Worm (Caenorhabditis elegans) whole organism, late embryonic: ENCODE data around the gene lgc-19.

Experiments used
- C08G9.2 ChIP-seq: sonication (generic microtip); optimal IDR thresholded peaks from 2 replicates; lab custom pipeline; 2016; ENCODE audit warnings: mild to moderate bottlenecking, missing genetic modification characterization, moderate library complexity, missing compliant biosample characterization
- F13H6.1 ChIP-seq: sonication (generic microtip); optimal IDR thresholded peaks from 2 replicates; lab custom pipeline; 2016; ENCODE audit warnings: missing genetic modification characterization, missing compliant biosample characterization
- K09A11.1 ChIP-seq: sonication (generic microtip); optimal IDR thresholded peaks from 2 replicates; lab custom pipeline; 2017; ENCODE audit warnings: antibody characterized with exemption, mild to moderate bottlenecking, missing genetic modification characterization, missing compliant biosample characterization; ENCODE audit not compliant: insufficient read depth
- T23F11.4 ChIP-seq: fragments of 200-800 bp; sonication (Bioruptor generic); optimal IDR thresholded peaks from 2 replicates; lab custom pipeline; 2018; ENCODE audit warnings: mild to moderate bottlenecking, missing genetic modification characterization, missing compliant biosample characterization
- ahr-1 ChIP-seq: sonication (generic microtip); optimal IDR thresholded peaks from 2 replicates; lab custom pipeline; 2016; ENCODE audit warnings: missing genetic modification characterization, missing compliant biosample characterization
- ama-1 ChIP-seq: fragments of 150-350 bp; optimal IDR thresholded peaks from 2 replicates; lab custom pipeline; 2014
- ceh-14 ChIP-seq: sonication (generic microtip); optimal IDR thresholded peaks from 2 replicates; lab custom pipeline; 2016; ENCODE audit warnings: missing genotype, missing genetic modification characterization, missing compliant biosample characterization
- ceh-24 ChIP-seq: sonication (generic microtip); optimal IDR thresholded peaks from 2 replicates; lab custom pipeline; 2016; ENCODE audit warnings: mild to moderate bottlenecking, missing genetic modification characterization, missing compliant biosample characterization
- ceh-31 ChIP-seq: sonication (generic microtip); optimal IDR thresholded peaks from 2 replicates; lab custom pipeline; 2016; ENCODE audit warnings: missing genetic modification characterization, missing compliant biosample characterization
- ceh-34 ChIP-seq: sonication (generic microtip); optimal IDR thresholded peaks from 2 replicates; lab custom pipeline; 2016; ENCODE audit warnings: mild to moderate bottlenecking, missing genetic modification characterization, missing compliant biosample characterization
- ceh-6 ChIP-seq: fragments of 200-800 bp; sonication (Bioruptor generic); optimal IDR thresholded peaks from 2 replicates; lab custom pipeline; 2018; ENCODE audit warnings: mild to moderate bottlenecking, missing genetic modification characterization, missing compliant biosample characterization
- ceh-9 ChIP-seq: sonication (generic microtip); optimal IDR thresholded peaks from 2 replicates; lab custom pipeline; 2016; ENCODE audit warnings: mild to moderate bottlenecking, missing genetic modification characterization, inconsistent platforms, missing compliant biosample characterization
- che-1 ChIP-seq: sonication (generic microtip); optimal IDR thresholded peaks from 2 replicates; lab custom pipeline; 2016; ENCODE audit warnings: mild to moderate bottlenecking, missing genetic modification characterization, missing compliant biosample characterization
- dmd-4 ChIP-seq: sonication (generic microtip); optimal IDR thresholded peaks from 2 replicates; lab custom pipeline; 2016; ENCODE audit warnings: borderline replicate concordance, missing genetic modification characterization, missing compliant biosample characterization
- elt-2 ChIP-seq: sonication (generic microtip); optimal IDR thresholded peaks from 2 replicates; lab custom pipeline; 2016; ENCODE audit warnings: missing genetic modification reagents, missing genetic modification characterization, missing compliant biosample characterization
- elt-4 ChIP-seq: sonication (generic microtip); optimal IDR thresholded peaks from 2 replicates; lab custom pipeline; 2016; ENCODE audit warnings: missing genetic modification characterization, missing compliant biosample characterization
- ets-4 ChIP-seq: sonication (generic microtip); optimal IDR thresholded peaks from 2 replicates; lab custom pipeline; 2016; ENCODE audit warnings: missing genetic modification characterization, missing compliant biosample characterization
- eyg-1 ChIP-seq: sonication (generic microtip); optimal IDR thresholded peaks from 2 replicates; lab custom pipeline; 2016; ENCODE audit warnings: missing genotype, missing genetic modification characterization, missing compliant biosample characterization
- fax-1 ChIP-seq: sonication (generic microtip); optimal IDR thresholded peaks from 2 replicates; lab custom pipeline; 2016; ENCODE audit warnings: missing genotype, missing genetic modification characterization, missing compliant biosample characterization
- fkh-10 ChIP-seq: fragments of 150-350 bp; optimal IDR thresholded peaks from 2 replicates; lab custom pipeline; 2014; ENCODE audit warnings: missing biosample characterization, missing genetic modification reagents, missing genetic modification characterization
- gmeb-2 ChIP-seq: sonication (generic microtip); optimal IDR thresholded peaks from 2 replicates; lab custom pipeline; 2016; ENCODE audit warnings: missing genetic modification characterization, inconsistent platforms, missing compliant biosample characterization
- hlh-13 ChIP-seq: fragments of 200-800 bp; sonication (Bioruptor generic); optimal IDR thresholded peaks from 2 replicates; lab custom pipeline; 2018; ENCODE audit warnings: mild to moderate bottlenecking, missing genetic modification characterization, missing compliant biosample characterization
- hlh-6 ChIP-seq: sonication (generic microtip); optimal IDR thresholded peaks from 2 replicates; lab custom pipeline; 2016; ENCODE audit warnings: missing genotype, missing genetic modification characterization, missing compliant biosample characterization
- hlh-8 ChIP-seq: sonication (generic microtip); optimal IDR thresholded peaks from 2 replicates; lab custom pipeline; 2016; ENCODE audit warnings: missing genotype, missing genetic modification characterization, missing compliant biosample characterization
- lim-6 ChIP-seq: sonication (generic microtip); optimal IDR thresholded peaks from 2 replicates; lab custom pipeline; 2016; ENCODE audit warnings: missing genetic modification characterization, missing compliant biosample characterization
- lin-11 ChIP-seq: fragments of 200-800 bp; sonication (Bioruptor generic); optimal IDR thresholded peaks from 2 replicates; lab custom pipeline; 2018; ENCODE audit warnings: mild to moderate bottlenecking, missing genetic modification characterization, missing compliant biosample characterization
- madf-2 ChIP-seq: sonication (generic microtip); optimal IDR thresholded peaks from 2 replicates; lab custom pipeline; 2017; ENCODE audit warnings: missing genetic modification characterization, missing compliant biosample characterization
- mec-3 ChIP-seq: sonication (generic microtip); optimal IDR thresholded peaks from 2 replicates; lab custom pipeline; 2016; ENCODE audit warnings: borderline replicate concordance, missing genetic modification characterization, missing compliant biosample characterization
- nhr-232 ChIP-seq: sonication (generic microtip); optimal IDR thresholded peaks from 2 replicates; lab custom pipeline; 2016; ENCODE audit warnings: missing genetic modification characterization, missing compliant biosample characterization
- pat-9 ChIP-seq: fragments of 200-800 bp; sonication (Bioruptor generic); optimal IDR thresholded peaks from 2 replicates; lab custom pipeline; 2018; ENCODE audit warnings: mild to moderate bottlenecking, missing genetic modification characterization, moderate library complexity, missing compliant biosample characterization
- pax-1 ChIP-seq: fragments of 150-350 bp; optimal IDR thresholded peaks from 2 replicates; lab custom pipeline; 2014; ENCODE audit warnings: missing biosample characterization, missing genetic modification characterization
- pha-2 ChIP-seq: sonication (generic microtip); optimal IDR thresholded peaks from 2 replicates; lab custom pipeline; 2017; ENCODE audit warnings: mild to moderate bottlenecking, missing genetic modification characterization, missing compliant biosample characterization
- pha-4 ChIP-seq: fragments of 150-350 bp; optimal IDR thresholded peaks from 2 replicates; lab custom pipeline; 2018; ENCODE audit warnings: missing biosample characterization, missing genetic modification reagents, missing genetic modification characterization
- pros-1 ChIP-seq: fragments of 150-350 bp; optimal IDR thresholded peaks from 2 replicates; lab custom pipeline; 2014; ENCODE audit warnings: missing biosample characterization, missing genetic modification reagents, missing genetic modification characterization
- sdc-2 ChIP-seq: sonication (generic microtip); optimal IDR thresholded peaks from 2 replicates; lab custom pipeline; 2016; ENCODE audit warnings: missing genotype, missing genetic modification characterization, missing compliant biosample characterization
- sox-2 ChIP-seq: fragments of 200-800 bp; sonication (Bioruptor generic); IDR thresholded peaks from 2 replicates; pipeline ENCODE4 v1.3.6; 2022; ENCODE audit warnings: missing genetic modification reagents, missing genetic modification characterization, missing compliant biosample characterization
- sox-4 ChIP-seq: sonication (generic microtip); optimal IDR thresholded peaks from 2 replicates; lab custom pipeline; 2017; ENCODE audit warnings: mild to moderate bottlenecking, missing genetic modification characterization, inconsistent platforms, missing compliant biosample characterization
- syd-9 ChIP-seq: sonication (generic microtip); optimal IDR thresholded peaks from 2 replicates; lab custom pipeline; 2016; ENCODE audit warnings: mild to moderate bottlenecking, missing genetic modification characterization, moderate library complexity, missing compliant biosample characterization
- tbx-2 ChIP-seq: sonication (generic microtip); optimal IDR thresholded peaks from 2 replicates; lab custom pipeline; 2016; ENCODE audit warnings: missing genetic modification characterization, missing compliant biosample characterization
- unc-42 ChIP-seq: sonication (generic microtip); optimal IDR thresholded peaks from 2 replicates; lab custom pipeline; 2016; ENCODE audit warnings: missing genotype, missing genetic modification characterization, missing compliant biosample characterization
- zip-5 ChIP-seq: sonication (generic microtip); optimal IDR thresholded peaks from 2 replicates; lab custom pipeline; 2016; ENCODE audit warnings: missing genetic modification characterization, missing compliant biosample characterization
- ztf-16 ChIP-seq: sonication (generic microtip); optimal IDR thresholded peaks from 2 replicates; lab custom pipeline; 2017; ENCODE audit warnings: missing genetic modification characterization, missing compliant biosample characterization

lgc-19 gene

ce11 chrIV:15953689-15954088, 8.8 kb downstream of the lgc-19 start:
- TF ChIP-seq pha-4 = no peak
- TF ChIP-seq ztf-16 (tag; lab: Kevin White, UChicago) = no peak
- no peak for TF ChIP-seq T23F11.4
- TF ChIP-seq tbx-2 (tag; lab: Kevin White, UChicago) = no peak
- TF ChIP-seq hlh-6 (tag; lab: Kevin White, UChicago) = no peak
- TF ChIP-seq eyg-1 (tag; lab: Kevin White, UChicago) = no peak
- no peak for TF ChIP-seq sdc-2
- TF ChIP-seq dmd-4 (tag; lab: Kevin White, UChicago) = no peak
- no peak for TF ChIP-seq ceh-34 (tag; lab: Kevin White, UChicago)
- no peak for TF ChIP-seq ceh-6
- TF ChIP-seq che-1 (tag; lab: Kevin White, UChicago) = no peak
- no peak for TF ChIP-seq pax-1 (tag; lab: Kevin White, UChicago)
- no peak for TF ChIP-seq syd-9 (tag; lab: Kevin White, UChicago)
- no peak for TF ChIP-seq madf-2 (tag; lab: Kevin White, UChicago)
- TF ChIP-seq fkh-10 (GFP tag; lab: Kevin White, UChicago) = no peak
- no peak for TF ChIP-seq unc-42 (tag; lab: Kevin White, UChicago)
- no peak for TF ChIP-seq elt-4
- TF ChIP-seq C08G9.2 (tag; lab: Kevin White, UChicago) = no peak
- TF ChIP-seq mec-3 (tag; lab: Kevin White, UChicago) = no peak

DNA sequence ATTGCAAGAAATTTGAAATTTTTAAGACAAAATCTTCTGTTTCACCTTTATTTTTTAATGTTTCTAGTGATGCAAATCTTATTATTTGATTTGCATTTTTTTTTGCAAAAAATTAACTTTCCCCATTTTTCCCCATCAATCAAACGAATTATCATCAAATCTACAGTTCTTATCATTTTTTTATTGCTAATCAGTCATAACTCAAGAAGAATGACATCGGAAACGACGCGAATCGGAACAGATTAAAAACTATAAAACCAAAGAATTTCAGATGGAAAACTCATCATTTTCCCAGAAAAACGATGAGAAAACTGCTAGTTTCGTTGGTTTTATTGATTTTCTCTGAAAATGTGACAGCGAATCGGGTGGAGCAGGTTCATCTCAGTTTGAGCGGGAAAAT, 10.9 kb downstream of the lgc-19 start, which contains the start of gene Y105C5B.15:
Gene Y105C5B.15, plus strand, starts transcription at position 297 of the 400 bp plus-strand sequence.
- TF ChIP-seq elt-2 (tag; lab: Kevin White, UChicago) (peak; percentile 1), hlh-8 (no peak), ceh-31 (no peak), che-1 (tag; lab: Kevin White, UChicago) (no peak), hlh-13 (GFP tag; lab: Kevin White, UChicago) (no peak)
- TF ChIP-seq, all 69 proteins: peak for 1

DNA sequence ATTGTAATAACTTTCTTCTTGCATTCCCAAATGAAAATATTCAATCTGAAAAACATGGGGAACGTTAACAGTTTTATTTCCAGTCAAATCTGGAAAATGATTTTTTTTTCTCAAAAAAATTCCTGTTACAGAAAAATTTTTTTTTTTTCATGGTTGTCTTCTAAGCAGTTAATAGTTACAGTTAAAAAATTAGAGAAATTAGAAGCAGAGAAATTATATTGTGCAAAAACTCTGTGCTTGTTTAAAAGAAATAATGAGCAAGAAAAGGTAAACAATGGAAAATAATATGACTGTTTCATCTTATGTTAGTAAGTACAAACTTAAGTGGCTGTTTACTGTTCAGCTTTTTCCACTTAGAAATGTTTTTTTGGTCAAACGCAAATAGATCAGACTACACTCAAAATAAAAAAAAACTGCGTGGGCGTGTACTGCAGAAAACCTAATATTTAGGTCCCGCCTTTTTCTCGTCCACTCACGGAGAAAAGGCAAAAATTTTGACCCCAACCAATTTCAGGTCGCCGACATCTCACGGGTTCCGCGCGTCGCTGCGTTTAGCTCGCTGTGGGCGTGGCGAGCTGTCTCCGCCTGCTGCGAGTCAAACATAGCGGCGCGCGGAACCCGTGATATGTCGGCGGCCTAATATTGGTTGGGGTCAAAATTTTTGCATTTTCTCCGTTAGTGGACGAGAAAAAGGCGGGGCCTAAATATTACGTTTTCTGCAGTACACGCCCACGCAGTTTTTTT, 11.5 kb downstream of the lgc-19 start, which contains the start of gene ifas-3:
Gene ifas-3, minus strand, starts transcription at position 51 of the 744 bp plus-strand sequence.
- no peak for TF ChIP-seq lin-11 (tag; lab: Kevin White, UChicago)
- TF ChIP-seq sox-2 (GFP tag; lab: Robert Waterston, UW) = no peak
- no peak for TF ChIP-seq syd-9 (tag; lab: Kevin White, UChicago)
- no peak for TF ChIP-seq mec-3 (tag; lab: Kevin White, UChicago)
- TF ChIP-seq pros-1 (tag; lab: Kevin White, UChicago) = no peak
- TF ChIP-seq tbx-2 (tag; lab: Kevin White, UChicago) = no peak
- no peak for TF ChIP-seq fax-1 (tag; lab: Kevin White, UChicago)
- TF ChIP-seq zip-5 (tag; lab: Kevin White, UChicago) = no peak
- TF ChIP-seq ahr-1 (tag; lab: Kevin White, UChicago) = no peak
- TF ChIP-seq ets-4 (tag; lab: Kevin White, UChicago) = no peak
- no peak for TF ChIP-seq pat-9
- TF ChIP-seq lim-6 (tag; lab: Kevin White, UChicago) = no peak
- TF ChIP-seq ztf-16 (tag; lab: Kevin White, UChicago) = no peak
- no peak for TF ChIP-seq ceh-24 (tag; lab: Kevin White, UChicago)
- TF ChIP-seq gmeb-2 = no peak
- TF ChIP-seq ama-1 = no peak
- TF ChIP-seq ceh-31 = no peak
- no peak for TF ChIP-seq pha-2
- TF ChIP-seq ceh-9 = no peak

ce11 chrIV:15949995-15950394, 12.5 kb downstream of the lgc-19 start:
- no peak for TF ChIP-seq ceh-14 (tag; lab: Kevin White, UChicago)
- TF ChIP-seq nhr-232 (tag; lab: Kevin White, UChicago) = no peak
- TF ChIP-seq ceh-24 (tag; lab: Kevin White, UChicago) = no peak
- TF ChIP-seq madf-2 (tag; lab: Kevin White, UChicago) = no peak
- no peak for TF ChIP-seq lim-6 (tag; lab: Kevin White, UChicago)
- TF ChIP-seq K09A11.1 = no peak
- no peak for TF ChIP-seq zip-5 (tag; lab: Kevin White, UChicago)
- no peak for TF ChIP-seq F13H6.1 (tag; lab: Kevin White, UChicago)
- no peak for TF ChIP-seq sox-4 (tag; lab: Kevin White, UChicago)
- TF ChIP-seq hlh-13 (GFP tag; lab: Kevin White, UChicago) = no peak
- TF ChIP-seq, all 69 proteins: peak for 0
